Fruit fly (Drosophila melanogaster): Measurements from ENCODE around the gene Nek2.
A peak's percentile ranks its signal among the peaks of the same experiment; 100 is the strongest.

The Nek2 gene

DNA sequence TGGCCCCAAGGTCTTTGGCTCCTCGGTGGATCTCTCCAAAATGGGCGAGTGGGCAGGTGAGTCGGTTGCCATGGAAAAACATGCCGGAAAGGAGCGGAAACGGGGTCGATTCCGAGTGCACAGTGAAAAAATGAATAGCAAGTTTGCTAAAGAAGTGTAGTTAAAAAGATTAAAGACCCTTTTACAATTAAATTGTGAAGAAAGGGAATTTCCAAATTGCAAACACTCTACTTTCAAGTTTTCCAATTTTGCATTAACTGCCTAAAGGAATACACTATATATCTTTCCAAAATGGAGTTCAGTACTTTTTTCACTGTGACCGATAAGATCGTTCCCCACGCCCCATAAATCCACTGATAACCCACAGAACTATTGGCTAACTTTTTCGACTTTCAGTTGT, 18.0 kb upstream of the Nek2 start (continued):
- TF ChIP-seq CG43689 (GFP tag; IDR thresholded peaks at IDR 0.05), result no peak
- TF ChIP-seq CG42726 (GFP tag; IDR thresholded peaks at IDR 0.05; ENCODE audit: partially characterized antibody), result no peak
- TF ChIP-seq CG4820 (GFP tag; optimal IDR thresholded peaks at IDR 0.05), result peak; percentile 5
- no peak for TF ChIP-seq CG1024 (GFP tag; IDR thresholded peaks at IDR 0.05)
- TF ChIP-seq Dip3 (GFP tag; optimal IDR thresholded peaks at IDR 0.05), result no peak
- no peak for TF ChIP-seq Hsf (GFP tag; optimal IDR thresholded peaks at IDR 0.05)
- no peak for TF ChIP-seq ato (GFP tag; IDR thresholded peaks at IDR 0.05; ENCODE audit: partially characterized antibody)
- peak in 1 of 2 experiments; percentile 3 for TF ChIP-seq Hr78 (GFP tag; optimal IDR thresholded peaks at IDR 0.05)
- TF ChIP-seq salm (tag; optimal IDR thresholded peaks at IDR 0.05), result no peak
- no peak for TF ChIP-seq Nf-YB (GFP tag; optimal IDR thresholded peaks at IDR 0.05)
- 0 out of 2 replicates have a peak, but pooled peaks have one; percentile 11 for TF ChIP-seq esg (GFP tag; conservative IDR thresholded peaks at IDR 0.05)
- TF ChIP-seq CG6791 (GFP tag; IDR thresholded peaks at IDR 0.05; ENCODE audit: partially characterized antibody), result no peak
- no peak for TF ChIP-seq al (GFP tag; IDR thresholded peaks at IDR 0.05)
- no peak for TF ChIP-seq CG13624 (GFP tag; optimal IDR thresholded peaks at IDR 0.05)
- no peak for TF ChIP-seq Chrac-16 (GFP tag; optimal IDR thresholded peaks at IDR 0.05)
- no peak for TF ChIP-seq CG11560 (tag; IDR thresholded peaks at IDR 0.05)
- TF ChIP-seq twi (tag; optimal IDR thresholded peaks at IDR 0.05), result no peak
- no peak for TF ChIP-seq Hmr (GFP tag; optimal IDR thresholded peaks at IDR 0.05)
- no peak for TF ChIP-seq BEAF-32 (GFP tag; optimal IDR thresholded peaks at IDR 0.05)
- no peak for TF ChIP-seq CG1603 (tag; optimal IDR thresholded peaks at IDR 0.05)
- no peak for TF ChIP-seq CG11247 (GFP tag; IDR thresholded peaks at IDR 0.05)
- TF ChIP-seq CG10543 (GFP tag; optimal IDR thresholded peaks at IDR 0.05), result no peak
- peak; percentile 16 for TF ChIP-seq CG10979 (tag; optimal IDR thresholded peaks at IDR 0.05)
- no peak for TF ChIP-seq pita (GFP tag; optimal IDR thresholded peaks at IDR 0.05)
- peak in 1 of 2 experiments; percentile 29 for TF ChIP-seq bsh (GFP tag; optimal IDR thresholded peaks at IDR 0.05)
- TF ChIP-seq sisA (GFP tag; IDR thresholded peaks at IDR 0.05), result peak; percentile 17; the same call in 1 of the 2 replicates
- no peak for TF ChIP-seq Gsc (GFP tag; IDR thresholded peaks at IDR 0.05)
- TF ChIP-seq Aef1 (GFP tag; IDR thresholded peaks at IDR 0.05), result no peak
- no peak for TF ChIP-seq CG13287 (GFP tag; IDR thresholded peaks at IDR 0.05; ENCODE audit: partially characterized antibody)
- no peak for TF ChIP-seq sr (GFP tag; IDR thresholded peaks at IDR 0.05)
- no peak for TF ChIP-seq Atf-2 (GFP tag; optimal IDR thresholded peaks at IDR 0.05)
- TF ChIP-seq CG5953 (GFP tag; IDR thresholded peaks at IDR 0.05), result no peak
- no peak for TF ChIP-seq NfI (GFP tag; optimal IDR thresholded peaks at IDR 0.05)
- TF ChIP-seq HmgZ (tag; optimal IDR thresholded peaks at IDR 0.05), result peak; percentile 10
- TF ChIP-seq CG13894 (tag; optimal IDR thresholded peaks at IDR 0.05), result no peak
- TF ChIP-seq ems (GFP tag; optimal IDR thresholded peaks at IDR 0.05), result no peak
- TF ChIP-seq Max (GFP tag; optimal IDR thresholded peaks at IDR 0.05), result no peak
- no peak for TF ChIP-seq CG30020 (tag; optimal IDR thresholded peaks at IDR 0.05)
- TF ChIP-seq CG3163 (GFP tag; optimal IDR thresholded peaks at IDR 0.05), result no peak
- no peak for TF ChIP-seq sd (tag; optimal IDR thresholded peaks at IDR 0.05)
- peak; percentile 12 for TF ChIP-seq ind (GFP tag; optimal IDR thresholded peaks at IDR 0.05)
- no peak for TF ChIP-seq Nf-YC (tag; optimal IDR thresholded peaks at IDR 0.05)
- no peak for TF ChIP-seq HLH4C (GFP tag; IDR thresholded peaks at IDR 0.05; ENCODE audit: partially characterized antibody)
- no peak for TF ChIP-seq CG12104 (GFP tag; optimal IDR thresholded peaks at IDR 0.05)
- TF ChIP-seq dimm (GFP tag; IDR thresholded peaks at IDR 0.05), result no peak
- TF ChIP-seq Blimp-1 (GFP tag; optimal IDR thresholded peaks at IDR 0.05), result no peak
- peak; percentile 27 for TF ChIP-seq ATbp (GFP tag; optimal IDR thresholded peaks at IDR 0.05)
- TF ChIP-seq CG15696 (tag; optimal IDR thresholded peaks at IDR 0.05), result no peak
- TF ChIP-seq H2.0 (GFP tag; IDR thresholded peaks at IDR 0.05), result no peak
- peak; percentile 14 for TF ChIP-seq CG3281 (GFP tag; optimal IDR thresholded peaks at IDR 0.05)
- TF ChIP-seq sob (GFP tag; IDR thresholded peaks at IDR 0.05), result 0 out of 2 replicates have a peak, but pooled peaks have one; percentile 23

All from whole organism, embryonic.